Worm (Caenorhabditis elegans) whole organism, L3 larva: ENCODE measurements around the gene pals-24.

Experiments used
- R02D3.7 ChIP-seq: fragments of 150-350 bp; optimal IDR thresholded peaks from 2 replicates; lab custom pipeline; 2014; ENCODE audit warnings: missing biosample characterization, missing genetic modification characterization
- ceh-28 ChIP-seq: fragments of 150-350 bp; optimal IDR thresholded peaks from 2 replicates; lab custom pipeline; 2014; ENCODE audit warnings: missing biosample characterization, missing genetic modification reagents, missing genetic modification characterization
- ceh-9 ChIP-seq: sonication (generic microtip); optimal IDR thresholded peaks from 2 replicates; lab custom pipeline; 2018; ENCODE audit warnings: missing biosample characterization, missing genetic modification characterization
- fos-1 ChIP-seq: fragments of 150-350 bp; optimal IDR thresholded peaks from 2 replicates; lab custom pipeline; 2014; ENCODE audit warnings: missing biosample characterization, missing genetic modification characterization
- lsy-12 ChIP-seq: sonication (generic microtip); optimal IDR thresholded peaks from 2 replicates; lab custom pipeline; 2016; ENCODE audit warnings: mild to moderate bottlenecking, missing genetic modification characterization, missing compliant biosample characterization
- nhr-237 ChIP-seq: fragments of 150-350 bp; optimal IDR thresholded peaks from 2 replicates; lab custom pipeline; 2014; ENCODE audit warnings: missing biosample characterization, missing genetic modification characterization
- nhr-77 ChIP-seq: fragments of 150-350 bp; optimal IDR thresholded peaks from 2 replicates; lab custom pipeline; 2014; ENCODE audit warnings: missing biosample characterization, missing genetic modification characterization
- pqm-1 ChIP-seq: fragments of 150-350 bp; optimal IDR thresholded peaks from 2 replicates; lab custom pipeline; 2017; ENCODE audit warnings: missing biosample characterization, missing genetic modification characterization, inconsistent platforms
- skn-1 ChIP-seq: fragments of 150-350 bp; optimal IDR thresholded peaks from 2 replicates; lab custom pipeline; 2014; ENCODE audit warnings: missing biosample characterization, missing genetic modification characterization
- zag-1 ChIP-seq: fragments of 150-350 bp; optimal IDR thresholded peaks from 2 replicates; lab custom pipeline; 2014; ENCODE audit warnings: missing biosample characterization, missing genetic modification characterization
- ztf-11 ChIP-seq: fragments of 150-350 bp; optimal IDR thresholded peaks from 2 replicates; lab custom pipeline; 2014; ENCODE audit warnings: missing biosample characterization, missing genetic modification characterization

- TF ChIP-seq lsy-12 (tag; lab: Kevin White, UChicago): no peak
- TF ChIP-seq ceh-9 (tag; lab: Kevin White, UChicago): no peak
- TF ChIP-seq pqm-1: no peak
- TF ChIP-seq fos-1 (tag; lab: Kevin White, UChicago): no peak
- no peak for TF ChIP-seq nhr-77 (tag; lab: Kevin White, UChicago)
- TF ChIP-seq R02D3.7 (tag; lab: Kevin White, UChicago): no peak
- no peak for TF ChIP-seq nhr-237 (tag; lab: Kevin White, UChicago)
- TF ChIP-seq ceh-28 (tag; lab: Kevin White, UChicago): no peak
- TF ChIP-seq zag-1 (tag; lab: Kevin White, UChicago): no peak
- TF ChIP-seq skn-1 (tag; lab: Kevin White, UChicago): no peak
- TF ChIP-seq ztf-11 (tag; lab: Kevin White, UChicago): no peak
Measured at ce11 chrIII:165390-165789, 45.2 kb downstream of the pals-24 start, which contains the start of gene F40G9.7.
